Worm (Caenorhabditis elegans) whole organism, L2 larva: ENCODE results near the gene Y50E8A.6.

Source experiments
- ama-1 ChIP-seq: fragments of 150-350 bp; optimal IDR thresholded peaks from 2 replicates; lab custom pipeline; 2018; ENCODE audit warnings: inconsistent platforms
- elt-1 ChIP-seq: fragments of 150-350 bp; optimal IDR thresholded peaks from 2 replicates; lab custom pipeline; 2014; ENCODE audit warnings: missing biosample characterization, missing genetic modification characterization
- nhr-12 ChIP-seq: fragments of 150-350 bp; optimal IDR thresholded peaks from 2 replicates; lab custom pipeline; 2014; ENCODE audit warnings: missing biosample characterization, missing genetic modification characterization
- nhr-237 ChIP-seq: fragments of 150-350 bp; optimal IDR thresholded peaks from 2 replicates; lab custom pipeline; 2014; ENCODE audit warnings: missing biosample characterization, missing genetic modification characterization
- nhr-6 ChIP-seq: fragments of 150-350 bp; optimal IDR thresholded peaks from 2 replicates; lab custom pipeline; 2014; ENCODE audit warnings: missing biosample characterization, missing genetic modification characterization
- unc-62 ChIP-seq: fragments of 150-350 bp; optimal IDR thresholded peaks from 2 replicates; lab custom pipeline; 2014; ENCODE audit warnings: missing biosample characterization, missing genetic modification reagents, missing genetic modification characterization
- ztf-11 ChIP-seq: sonication (generic microtip); optimal IDR thresholded peaks from 2 replicates; lab custom pipeline; 2017; ENCODE audit warnings: missing biosample characterization, missing genetic modification characterization

- TF ChIP-seq unc-62 (GFP tag; lab: Kevin White, UChicago) (no peak), ama-1 (lab: Kevin White, UChicago) (no peak), nhr-6 (tag; lab: Kevin White, UChicago) (no peak), nhr-12 (no peak), nhr-237 (no peak), elt-1 (tag; lab: Kevin White, UChicago) (no peak), ztf-11 (tag; lab: Kevin White, UChicago) (no peak)
Measured at ce11 chrV:14788462-14788861, 47.3 kb upstream of the Y50E8A.6 start.
